Worm (Caenorhabditis elegans) whole organism, late embryonic: ENCODE results near the gene F20A1.4.

ENCODE experiments used
- F13H6.1 ChIP-seq: sonication (generic microtip); optimal IDR thresholded peaks from 2 replicates; lab custom pipeline; 2016; ENCODE audit warnings: missing genetic modification characterization, missing compliant biosample characterization
- ama-1 ChIP-seq: fragments of 150-350 bp; optimal IDR thresholded peaks from 2 replicates; lab custom pipeline; 2014
- ceh-48 ChIP-seq: sonication (generic microtip); optimal IDR thresholded peaks from 2 replicates; lab custom pipeline; 2016; ENCODE audit warnings: missing genetic modification characterization, inconsistent platforms, missing compliant biosample characterization
- fax-1 ChIP-seq: sonication (generic microtip); optimal IDR thresholded peaks from 2 replicates; lab custom pipeline; 2016; ENCODE audit warnings: missing genotype, missing genetic modification characterization, missing compliant biosample characterization
- hlh-15 ChIP-seq: sonication (generic microtip); optimal IDR thresholded peaks from 2 replicates; lab custom pipeline; 2016; ENCODE audit warnings: missing genetic modification characterization, missing compliant biosample characterization
- hlh-30 ChIP-seq: sonication (generic microtip); optimal IDR thresholded peaks from 2 replicates; lab custom pipeline; 2017; ENCODE audit warnings: antibody characterized with exemption, missing genetic modification characterization, missing compliant biosample characterization; ENCODE audit not compliant: insufficient read depth
- madf-2 ChIP-seq: sonication (generic microtip); optimal IDR thresholded peaks from 2 replicates; lab custom pipeline; 2017; ENCODE audit warnings: missing genetic modification characterization, missing compliant biosample characterization
- pat-9 ChIP-seq: fragments of 200-800 bp; sonication (Bioruptor generic); optimal IDR thresholded peaks from 2 replicates; lab custom pipeline; 2018; ENCODE audit warnings: mild to moderate bottlenecking, missing genetic modification characterization, moderate library complexity, missing compliant biosample characterization
- pqm-1 ChIP-seq: sonication (generic microtip); optimal IDR thresholded peaks from 2 replicates; lab custom pipeline; 2016; ENCODE audit warnings: missing genetic modification characterization, missing compliant biosample characterization
- sox-4 ChIP-seq: sonication (generic microtip); optimal IDR thresholded peaks from 2 replicates; lab custom pipeline; 2017; ENCODE audit warnings: mild to moderate bottlenecking, missing genetic modification characterization, inconsistent platforms, missing compliant biosample characterization
- syd-9 ChIP-seq: sonication (generic microtip); optimal IDR thresholded peaks from 2 replicates; lab custom pipeline; 2016; ENCODE audit warnings: mild to moderate bottlenecking, missing genetic modification characterization, moderate library complexity, missing compliant biosample characterization
- tbx-7 ChIP-seq: sonication (generic microtip); optimal IDR thresholded peaks from 2 replicates; lab custom pipeline; 2016; ENCODE audit warnings: missing genotype, missing genetic modification characterization, missing compliant biosample characterization
- unc-3 ChIP-seq, 2 experiments: fragments of 200-800 bp in 1 of 2; sonication (Bioruptor generic) in 1 of 2; sonication (generic microtip) in 1 of 2; conservative IDR thresholded peaks in 1 of 2; optimal IDR thresholded peaks in 1 of 2; 2 replicates each; pipeline versions ENCODE4 v1.3.6 to Lab custom; 2016 to 2022; ENCODE audit warnings: missing compliant biosample characterization in 2 of 2, missing genetic modification characterization in 2 of 2, missing genetic modification reagents in 1 of 2

- TF ChIP-seq madf-2 (no peak), ama-1 (lab: Kevin White, UChicago) (no peak), ceh-48 (tag; lab: Kevin White, UChicago) (no peak), sox-4 (no peak), unc-3 (GFP tag; conservative IDR thresholded peaks at IDR 0.05; lab: Robert Waterston, UW) (no peak), unc-3 (tag; optimal IDR thresholded peaks at IDR 0.05; lab: Kevin White, UChicago) (no peak), pqm-1 (tag; lab: Kevin White, UChicago) (no peak), hlh-30 (tag; lab: Kevin White, UChicago) (no peak), syd-9 (tag; lab: Kevin White, UChicago) (no peak), F13H6.1 (tag; lab: Kevin White, UChicago) (no peak), pat-9 (tag; lab: Kevin White, UChicago) (no peak), hlh-15 (tag; lab: Kevin White, UChicago) (no peak), fax-1 (tag; lab: Kevin White, UChicago) (no peak), tbx-7 (tag; lab: Kevin White, UChicago) (no peak)
Observed at ce11 chrV:7054598-7054997, 32.9 kb upstream of the F20A1.4 start, which contains the start of gene spig-8.
